Worm (Caenorhabditis elegans) whole organism, late embryonic: ENCODE data around the gene F09F9.3.

Source experiments
- C38D4.7 ChIP-seq: fragments of 200-800 bp; sonication (Bioruptor generic); optimal IDR thresholded peaks from 2 replicates; lab custom pipeline; 2018; ENCODE audit warnings: mild to moderate bottlenecking, missing genetic modification characterization, moderate library complexity, missing compliant biosample characterization
- F13H6.1 ChIP-seq: sonication (generic microtip); optimal IDR thresholded peaks from 2 replicates; lab custom pipeline; 2016; ENCODE audit warnings: missing genetic modification characterization, missing compliant biosample characterization
- K09A11.1 ChIP-seq: sonication (generic microtip); optimal IDR thresholded peaks from 2 replicates; lab custom pipeline; 2017; ENCODE audit warnings: antibody characterized with exemption, mild to moderate bottlenecking, missing genetic modification characterization, missing compliant biosample characterization; ENCODE audit not compliant: insufficient read depth
- ama-1 ChIP-seq: fragments of 150-350 bp; optimal IDR thresholded peaks from 2 replicates; lab custom pipeline; 2014
- ceh-14 ChIP-seq: sonication (generic microtip); optimal IDR thresholded peaks from 2 replicates; lab custom pipeline; 2016; ENCODE audit warnings: missing genotype, missing genetic modification characterization, missing compliant biosample characterization
- ceh-19 ChIP-seq: fragments of 200-800 bp; sonication (Bioruptor generic); optimal IDR thresholded peaks from 2 replicates; lab custom pipeline; 2018; ENCODE audit warnings: mild to moderate bottlenecking, missing genetic modification characterization, missing compliant biosample characterization
- ceh-2 ChIP-seq: sonication (generic microtip); optimal IDR thresholded peaks from 2 replicates; lab custom pipeline; 2016; ENCODE audit warnings: missing genotype, missing genetic modification characterization, missing compliant biosample characterization
- ceh-22 ChIP-seq: sonication (generic microtip); optimal IDR thresholded peaks from 2 replicates; lab custom pipeline; 2017; ENCODE audit warnings: missing biosample characterization, missing genetic modification characterization
- ceh-31 ChIP-seq: sonication (generic microtip); optimal IDR thresholded peaks from 2 replicates; lab custom pipeline; 2016; ENCODE audit warnings: missing genetic modification characterization, missing compliant biosample characterization
- ceh-48 ChIP-seq: sonication (generic microtip); optimal IDR thresholded peaks from 2 replicates; lab custom pipeline; 2016; ENCODE audit warnings: missing genetic modification characterization, inconsistent platforms, missing compliant biosample characterization
- ceh-6 ChIP-seq: fragments of 200-800 bp; sonication (Bioruptor generic); optimal IDR thresholded peaks from 2 replicates; lab custom pipeline; 2018; ENCODE audit warnings: mild to moderate bottlenecking, missing genetic modification characterization, missing compliant biosample characterization
- elt-4 ChIP-seq: sonication (generic microtip); optimal IDR thresholded peaks from 2 replicates; lab custom pipeline; 2016; ENCODE audit warnings: missing genetic modification characterization, missing compliant biosample characterization
- ets-4 ChIP-seq: sonication (generic microtip); optimal IDR thresholded peaks from 2 replicates; lab custom pipeline; 2016; ENCODE audit warnings: missing genetic modification characterization, missing compliant biosample characterization
- eyg-1 ChIP-seq: sonication (generic microtip); optimal IDR thresholded peaks from 2 replicates; lab custom pipeline; 2016; ENCODE audit warnings: missing genotype, missing genetic modification characterization, missing compliant biosample characterization
- fkh-10 ChIP-seq: fragments of 150-350 bp; optimal IDR thresholded peaks from 2 replicates; lab custom pipeline; 2014; ENCODE audit warnings: missing biosample characterization, missing genetic modification reagents, missing genetic modification characterization
- fkh-6 ChIP-seq: sonication (generic microtip); optimal IDR thresholded peaks from 2 replicates; lab custom pipeline; 2016; ENCODE audit warnings: missing genetic modification characterization, missing compliant biosample characterization
- hlh-13 ChIP-seq: fragments of 200-800 bp; sonication (Bioruptor generic); optimal IDR thresholded peaks from 2 replicates; lab custom pipeline; 2018; ENCODE audit warnings: mild to moderate bottlenecking, missing genetic modification characterization, missing compliant biosample characterization
- hlh-30 ChIP-seq: sonication (generic microtip); optimal IDR thresholded peaks from 2 replicates; lab custom pipeline; 2017; ENCODE audit warnings: antibody characterized with exemption, missing genetic modification characterization, missing compliant biosample characterization; ENCODE audit not compliant: insufficient read depth
- hlh-8 ChIP-seq: sonication (generic microtip); optimal IDR thresholded peaks from 2 replicates; lab custom pipeline; 2016; ENCODE audit warnings: missing genotype, missing genetic modification characterization, missing compliant biosample characterization
- lim-6 ChIP-seq: sonication (generic microtip); optimal IDR thresholded peaks from 2 replicates; lab custom pipeline; 2016; ENCODE audit warnings: missing genetic modification characterization, missing compliant biosample characterization
- lin-11 ChIP-seq: fragments of 200-800 bp; sonication (Bioruptor generic); optimal IDR thresholded peaks from 2 replicates; lab custom pipeline; 2018; ENCODE audit warnings: mild to moderate bottlenecking, missing genetic modification characterization, missing compliant biosample characterization
- madf-2 ChIP-seq: sonication (generic microtip); optimal IDR thresholded peaks from 2 replicates; lab custom pipeline; 2017; ENCODE audit warnings: missing genetic modification characterization, missing compliant biosample characterization
- mec-3 ChIP-seq: sonication (generic microtip); optimal IDR thresholded peaks from 2 replicates; lab custom pipeline; 2016; ENCODE audit warnings: borderline replicate concordance, missing genetic modification characterization, missing compliant biosample characterization
- nhr-11 ChIP-seq: fragments of 150-350 bp; optimal IDR thresholded peaks from 2 replicates; lab custom pipeline; 2014; ENCODE audit warnings: missing biosample characterization, missing genetic modification characterization
- pat-9 ChIP-seq: fragments of 200-800 bp; sonication (Bioruptor generic); optimal IDR thresholded peaks from 2 replicates; lab custom pipeline; 2018; ENCODE audit warnings: mild to moderate bottlenecking, missing genetic modification characterization, moderate library complexity, missing compliant biosample characterization
- pha-2 ChIP-seq: sonication (generic microtip); optimal IDR thresholded peaks from 2 replicates; lab custom pipeline; 2017; ENCODE audit warnings: mild to moderate bottlenecking, missing genetic modification characterization, missing compliant biosample characterization
- sox-4 ChIP-seq: sonication (generic microtip); optimal IDR thresholded peaks from 2 replicates; lab custom pipeline; 2017; ENCODE audit warnings: mild to moderate bottlenecking, missing genetic modification characterization, inconsistent platforms, missing compliant biosample characterization
- unc-42 ChIP-seq: sonication (generic microtip); optimal IDR thresholded peaks from 2 replicates; lab custom pipeline; 2016; ENCODE audit warnings: missing genotype, missing genetic modification characterization, missing compliant biosample characterization
- unc-86 ChIP-seq: sonication (generic microtip); optimal IDR thresholded peaks from 2 replicates; lab custom pipeline; 2016; ENCODE audit warnings: missing genetic modification characterization, missing compliant biosample characterization
- zip-5 ChIP-seq: sonication (generic microtip); optimal IDR thresholded peaks from 2 replicates; lab custom pipeline; 2016; ENCODE audit warnings: missing genetic modification characterization, missing compliant biosample characterization
- ztf-16 ChIP-seq: sonication (generic microtip); optimal IDR thresholded peaks from 2 replicates; lab custom pipeline; 2017; ENCODE audit warnings: missing genetic modification characterization, missing compliant biosample characterization

Gene F09F9.3

DNA sequence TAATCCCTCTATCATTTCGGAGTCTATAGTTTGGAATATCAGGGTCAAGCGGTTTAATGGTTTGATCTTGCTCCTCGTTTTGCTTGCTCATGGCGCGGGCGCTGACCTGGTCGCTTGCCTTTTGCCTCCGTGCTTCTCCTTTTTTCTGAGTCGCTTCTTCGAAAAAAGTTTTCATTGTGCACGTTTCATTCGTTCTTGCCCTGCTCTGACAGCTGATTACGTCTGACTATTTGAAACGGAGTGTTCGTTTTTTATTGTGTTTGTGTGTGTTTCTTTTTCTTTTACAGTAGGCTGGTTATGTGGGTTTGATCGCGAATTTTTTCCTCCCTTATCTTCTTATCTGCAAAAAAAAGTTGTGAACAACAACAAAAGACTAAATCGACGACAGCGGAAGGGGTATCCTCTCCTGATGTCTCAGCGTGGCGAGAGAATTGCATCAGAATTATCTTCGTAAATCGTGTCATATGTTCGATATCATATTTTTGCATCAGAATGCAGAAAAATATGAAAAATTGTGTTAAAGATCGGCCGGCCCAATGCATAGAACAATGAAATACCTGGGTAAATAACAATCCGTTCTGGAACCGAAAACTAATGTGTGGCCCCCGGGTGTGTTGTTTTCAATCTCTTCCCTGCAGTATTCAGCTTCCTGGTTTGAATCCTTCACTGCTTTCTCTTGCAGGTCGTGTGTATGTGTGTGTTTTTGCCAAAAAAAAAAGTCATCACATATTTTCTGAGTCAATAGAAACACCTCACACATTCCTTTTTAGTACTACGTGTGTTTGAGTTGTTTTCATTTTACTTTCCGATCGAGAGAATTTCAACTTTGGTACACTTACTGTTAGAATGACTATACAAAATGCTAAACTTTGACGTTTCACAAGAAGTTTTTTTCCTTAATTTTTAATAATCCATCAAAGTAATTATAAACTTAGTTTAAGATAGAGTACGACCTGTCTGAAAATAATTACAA is 19.0 kb upstream of the F09F9.3 start, which contains the start of gene ZK470.4:
TSS of gene ZK470.4 (minus strand) at position 175 of the 973 bp plus-strand sequence.
- TF ChIP-seq hlh-30 (tag; lab: Kevin White, UChicago), result no peak

DNA sequence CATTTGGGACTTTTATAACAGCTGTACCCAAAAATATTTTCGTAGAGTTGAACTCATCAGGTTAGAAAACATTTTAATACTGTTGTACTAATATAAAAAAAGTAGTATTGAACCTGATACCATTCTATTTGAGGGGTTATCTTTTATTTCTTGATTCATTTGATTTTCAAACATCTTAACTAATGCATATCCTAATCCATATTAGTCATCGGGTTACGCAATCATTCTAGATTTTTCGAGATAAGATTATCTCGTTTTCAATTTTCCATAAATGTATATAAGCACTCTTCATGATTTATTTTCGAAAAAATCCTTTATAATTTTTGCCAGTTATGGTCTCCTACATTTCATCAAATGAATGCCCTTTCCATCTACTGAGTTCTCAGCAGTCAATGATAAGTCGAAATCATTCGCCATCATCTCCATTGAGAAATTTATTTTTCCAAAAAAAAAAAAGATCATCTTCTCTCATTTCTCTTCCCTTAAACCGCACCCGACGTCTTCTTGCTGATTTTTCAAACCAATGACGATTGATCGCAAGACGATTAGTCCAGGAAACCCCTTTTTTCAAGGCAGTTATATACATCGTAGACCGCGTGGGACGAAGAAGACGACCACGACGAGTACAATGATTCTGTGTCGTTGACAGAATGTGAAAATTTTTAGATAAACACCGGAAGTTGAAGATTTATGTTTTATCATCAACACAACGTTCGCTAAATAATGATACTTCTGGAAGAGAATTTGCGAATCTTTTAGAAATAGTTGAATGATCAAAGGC is 17.8 kb upstream of the F09F9.3 start:
- TF ChIP-seq pha-2 (tag; lab: Kevin White, UChicago), result no peak
- no peak for TF ChIP-seq F13H6.1 (tag; lab: Kevin White, UChicago)
- TF ChIP-seq fkh-10 (GFP tag; lab: Kevin White, UChicago), result no peak
- no peak for TF ChIP-seq lin-11 (tag; lab: Kevin White, UChicago)
- TF ChIP-seq unc-86 (tag; lab: Kevin White, UChicago), result no peak
- TF ChIP-seq K09A11.1, result no peak
- TF ChIP-seq C38D4.7 (GFP tag; lab: Kevin White, UChicago), result no peak
- no peak for TF ChIP-seq nhr-11 (tag; lab: Kevin White, UChicago)
- TF ChIP-seq ceh-14 (tag; lab: Kevin White, UChicago), result no peak
- TF ChIP-seq lim-6 (tag; lab: Kevin White, UChicago), result no peak
- TF ChIP-seq, all 69 proteins: peak for 0

DNA sequence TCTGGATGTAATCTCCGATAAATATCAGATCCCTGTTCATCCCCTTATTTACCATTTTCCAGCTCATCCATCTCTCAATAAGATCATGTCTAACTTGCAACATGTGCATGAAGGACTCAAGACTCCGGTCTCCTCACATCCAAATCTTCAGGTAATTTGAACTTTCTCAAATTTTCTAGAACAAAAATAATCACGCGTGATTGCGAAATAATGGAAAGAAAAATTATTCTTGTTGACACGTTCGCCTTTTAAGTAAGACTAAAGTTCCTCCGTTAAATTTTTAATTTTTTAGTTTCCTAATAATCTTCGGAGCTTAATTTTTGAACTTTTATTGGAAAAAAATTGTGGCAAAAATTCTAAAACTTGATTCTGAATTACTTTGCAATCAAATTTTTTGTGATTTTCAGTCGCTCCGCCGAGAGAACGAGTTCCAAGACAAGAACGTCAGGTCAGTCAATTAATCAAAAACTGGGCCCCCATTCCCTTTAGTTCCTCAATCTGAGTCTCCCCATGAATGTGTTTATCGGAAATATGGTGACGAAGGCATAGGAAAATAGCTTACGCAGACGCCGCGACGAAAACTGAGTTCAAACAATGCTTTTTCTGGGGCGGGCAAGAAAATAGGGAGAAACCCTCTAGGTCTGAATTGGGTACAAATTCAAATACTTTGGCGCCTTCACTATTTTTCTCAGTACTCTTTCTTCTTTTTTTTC is 16.8 kb upstream of the F09F9.3 start:
- TF ChIP-seq lim-6 (tag; lab: Kevin White, UChicago), result no peak
- TF ChIP-seq ceh-22 (tag; lab: Kevin White, UChicago), result no peak
- TF ChIP-seq ztf-16 (tag; lab: Kevin White, UChicago), result no peak
- no peak for TF ChIP-seq elt-4 (tag; lab: Kevin White, UChicago)
- no peak for TF ChIP-seq ceh-19 (GFP tag; lab: Kevin White, UChicago)
- TF ChIP-seq unc-42 (tag; lab: Kevin White, UChicago), result no peak
- TF ChIP-seq fkh-6 (tag; lab: Kevin White, UChicago), result no peak
- no peak for TF ChIP-seq ceh-48 (tag; lab: Kevin White, UChicago)
- TF ChIP-seq pat-9 (tag; lab: Kevin White, UChicago), result no peak
- no peak for TF ChIP-seq nhr-11 (tag; lab: Kevin White, UChicago)
- TF ChIP-seq sox-4 (tag; lab: Kevin White, UChicago), result no peak
- no peak for TF ChIP-seq hlh-8 (tag; lab: Kevin White, UChicago)
- no peak for TF ChIP-seq mec-3 (tag; lab: Kevin White, UChicago)
- TF ChIP-seq ama-1, result no peak
- TF ChIP-seq ceh-2 (tag; lab: Kevin White, UChicago), result no peak
- no peak for TF ChIP-seq ceh-31 (tag; lab: Kevin White, UChicago)

DNA sequence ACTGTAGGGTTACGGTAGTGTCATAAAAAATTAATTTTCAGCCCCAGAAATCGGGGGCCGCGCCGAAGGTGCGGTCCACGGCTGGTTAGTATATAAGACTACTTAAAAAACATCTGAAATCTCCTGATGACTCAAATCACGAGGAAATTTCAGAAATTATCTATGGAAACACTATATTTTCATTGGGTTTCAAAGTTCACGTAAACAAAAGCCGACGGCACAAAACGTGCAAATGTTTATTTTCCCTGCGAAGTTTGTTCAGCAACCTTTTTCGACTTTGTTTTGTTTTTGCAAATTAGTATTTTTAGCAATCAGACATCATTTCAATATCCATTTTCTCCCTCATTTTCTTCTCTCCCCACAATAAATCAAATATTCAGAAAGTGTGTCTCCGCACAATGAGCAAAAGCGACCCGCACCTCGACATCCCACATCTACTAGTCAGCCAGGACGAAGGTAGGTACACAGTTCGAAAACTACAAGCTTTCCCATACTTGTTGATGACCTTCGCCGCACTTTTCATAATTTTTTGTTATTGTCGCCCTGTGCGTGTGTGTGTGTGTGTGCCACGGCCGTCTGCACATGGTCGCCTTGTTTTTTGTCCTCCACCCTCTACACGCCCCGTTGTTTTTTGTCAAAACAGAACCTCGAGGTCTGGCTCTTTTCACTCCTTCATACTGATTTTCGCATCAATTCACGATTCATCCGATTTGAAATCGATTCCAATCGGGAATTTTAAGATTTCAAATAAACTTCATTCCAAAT is 15.9 kb upstream of the F09F9.3 start:
- no peak for TF ChIP-seq ceh-6 (GFP tag; lab: Kevin White, UChicago)
- no peak for TF ChIP-seq ets-4
- TF ChIP-seq madf-2 (tag; lab: Kevin White, UChicago), result no peak
- no peak for TF ChIP-seq hlh-13 (GFP tag; lab: Kevin White, UChicago)
- TF ChIP-seq zip-5 (tag; lab: Kevin White, UChicago), result no peak
- no peak for TF ChIP-seq eyg-1
